Worm (Caenorhabditis elegans) whole organism, midembryonic: ENCODE measurements around the gene dnj-26.
A peak's percentile ranks its signal among the peaks of the same experiment; 100 is the strongest.

Experiments used
- T22C8.4 ChIP-seq: fragments of 200-800 bp; sonication (Bioruptor generic); IDR thresholded peaks from 2 replicates; pipeline ENCODE4 v1.3.6; 2022; ENCODE audit warnings: missing genetic modification characterization, missing compliant biosample characterization
- cog-1 ChIP-seq: sonication (generic microtip); optimal IDR thresholded peaks from 2 replicates; lab custom pipeline; 2016; ENCODE audit warnings: missing genetic modification characterization, missing compliant biosample characterization
- flt-1 ChIP-seq: fragments of 200-800 bp; sonication (Bioruptor generic); IDR thresholded peaks from 2 replicates; pipeline ENCODE4 v1.3.6; 2022; ENCODE audit warnings: missing genetic modification characterization, missing compliant biosample characterization
- klf-2 ChIP-seq: fragments of 200-800 bp; sonication (Bioruptor generic); conservative IDR thresholded peaks from 2 replicates; pipeline ENCODE4 v1.3.6; 2022; ENCODE audit warnings: missing genetic modification reagents, missing genetic modification characterization, missing compliant biosample characterization
- med-1 ChIP-seq: sonication (generic microtip); optimal IDR thresholded peaks from 2 replicates; lab custom pipeline; 2017; ENCODE audit warnings: missing genetic modification characterization, mild to moderate bottlenecking, missing compliant biosample characterization, antibody characterized with exemption, missing genetic modification reagents; ENCODE audit not compliant: insufficient read depth
- ref-1 ChIP-seq: fragments of 200-800 bp; sonication (Bioruptor generic); conservative IDR thresholded peaks from 2 replicates; pipeline ENCODE4 v1.3.6; 2022; ENCODE audit warnings: missing genetic modification reagents, missing genetic modification characterization, missing compliant biosample characterization
- tab-1 ChIP-seq: fragments of 200-800 bp; sonication (Bioruptor generic); IDR thresholded peaks from 2 replicates; pipeline ENCODE4 v1.3.6; 2022; ENCODE audit warnings: missing genetic modification characterization, missing compliant biosample characterization
- ztf-23 ChIP-seq: fragments of 200-800 bp; sonication (Bioruptor generic); IDR thresholded peaks from 2 replicates; pipeline ENCODE4 v1.3.6; 2022; ENCODE audit warnings: missing genetic modification reagents, missing genetic modification characterization, missing compliant biosample characterization
- ztf-29 ChIP-seq: fragments of 200-800 bp; sonication (Bioruptor generic); IDR thresholded peaks from 2 replicates; pipeline ENCODE4 v1.3.6; 2022; ENCODE audit warnings: missing genetic modification reagents, missing genetic modification characterization, missing compliant biosample characterization

Gene dnj-26

ce11 chrIV:12275892-12276291 lies 23.4 kb upstream of the dnj-26 start, which contains the start of gene vps-8:
Gene vps-8, minus strand, starts transcription at chrIV:12275992.
- no peak for TF ChIP-seq flt-1

DNA sequence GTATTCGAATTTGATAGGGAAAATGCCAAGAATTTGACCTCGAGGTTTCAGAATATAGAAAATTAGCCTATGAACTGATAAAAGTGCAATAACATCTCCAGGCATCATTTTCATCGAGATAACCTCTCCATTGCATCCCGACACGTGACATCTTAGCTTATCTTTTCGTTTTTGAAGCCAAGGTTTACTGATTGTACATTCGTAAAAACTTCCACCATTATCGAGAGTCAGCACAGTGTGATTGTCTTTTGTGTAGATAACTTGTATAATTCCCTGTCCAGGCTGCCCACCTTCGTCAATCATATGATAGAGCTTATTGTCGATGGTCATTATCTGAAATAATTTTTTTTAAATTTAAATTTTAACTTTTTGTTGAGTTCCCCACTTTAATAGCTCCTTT lies 21.9 kb upstream of the dnj-26 start:
- TF ChIP-seq med-1 (GFP tag; lab: Kevin White, UChicago) (no peak), cog-1 (tag; lab: Kevin White, UChicago) (no peak), ztf-29 (GFP tag; lab: Robert Waterston, UW) (no peak), klf-2 (GFP tag; lab: Robert Waterston, UW) (no peak), ztf-23 (GFP tag; lab: Robert Waterston, UW) (no peak), ref-1 (GFP tag; lab: Robert Waterston, UW) (no peak), tab-1 (no peak), T22C8.4 (GFP tag; lab: Robert Waterston, UW) (no peak), flt-1 (no peak)

DNA sequence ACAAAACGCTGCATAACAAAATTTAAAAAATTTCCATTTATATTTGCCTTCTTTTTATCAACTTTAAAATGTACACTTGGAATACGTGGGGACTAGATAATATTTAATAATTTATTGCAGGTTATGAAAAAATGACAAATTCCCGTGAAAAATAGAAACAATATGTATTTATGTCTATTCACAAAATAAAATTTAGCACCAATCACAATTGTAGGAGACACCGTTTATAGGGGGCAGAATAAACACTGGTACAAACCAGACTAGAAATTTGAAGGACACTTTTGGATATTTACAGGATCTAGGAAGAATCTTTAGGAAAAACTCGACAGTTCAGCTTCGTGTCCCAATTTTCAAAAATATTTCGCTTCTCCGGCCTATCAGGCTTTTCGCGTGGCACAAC lies 17.9 kb upstream of the dnj-26 start, which contains the start of gene C42C1.3:
TSS of gene C42C1.3 (minus strand) at position 101 of the 400 bp plus-strand sequence.
- TF ChIP-seq cog-1 (tag; lab: Kevin White, UChicago) = no peak
- no peak for TF ChIP-seq ref-1 (GFP tag; lab: Robert Waterston, UW)
- TF ChIP-seq klf-2 (GFP tag; lab: Robert Waterston, UW) = no peak
- TF ChIP-seq ztf-29 (GFP tag; lab: Robert Waterston, UW) = no peak

DNA sequence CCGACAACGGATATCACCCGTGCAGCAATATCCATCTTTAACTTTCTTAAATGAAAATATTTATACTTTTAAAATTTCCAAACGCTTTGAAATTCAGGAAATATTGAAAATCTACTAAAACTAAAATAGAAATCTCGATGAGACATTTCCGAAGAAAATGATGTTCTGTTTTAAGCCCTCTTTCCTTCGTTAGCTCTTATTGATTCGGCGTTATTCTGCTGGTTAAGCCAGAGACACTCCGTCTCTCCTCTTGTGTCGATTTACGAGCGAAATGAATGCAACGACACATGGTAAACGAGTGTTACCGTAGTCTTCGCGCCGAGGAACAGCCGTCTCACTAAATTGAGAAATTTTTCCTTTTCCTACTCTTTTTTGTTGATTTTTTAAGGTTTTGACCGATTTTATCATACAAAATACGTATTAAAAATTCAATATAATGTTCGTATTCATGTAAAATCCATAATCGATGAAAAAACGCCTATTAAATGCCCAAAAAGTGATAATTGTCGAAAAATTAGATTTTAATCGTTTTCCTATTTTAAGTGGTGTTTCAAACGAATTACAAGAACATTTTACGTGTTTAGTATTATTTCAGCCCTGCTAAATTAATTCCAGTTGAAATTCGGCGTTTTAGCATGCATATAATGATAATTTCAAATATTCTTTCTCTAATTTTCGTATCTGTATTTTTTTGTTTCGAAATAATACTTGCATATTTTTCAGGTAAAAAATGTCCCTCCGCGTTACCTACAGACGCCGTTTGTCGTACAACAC lies 16.0 kb upstream of the dnj-26 start, which contains the start of the genes ppm-1.H and rpl-34:
TSS of gene ppm-1.H (minus strand) at position 51 of the 774 bp plus-strand sequence.
TSS of gene rpl-34 (plus strand) at position 724 of the 774 bp plus-strand sequence.
- TF ChIP-seq ztf-29 (GFP tag; lab: Robert Waterston, UW) (peak; percentile 53; the same call in 1 of the 2 replicates), T22C8.4 (GFP tag; lab: Robert Waterston, UW) (0 out of 2 replicates have a peak, but pooled peaks have one; percentile 20), flt-1 (no peak; the same call in none of the 2 replicates), klf-2 (GFP tag; lab: Robert Waterston, UW) (no peak), med-1 (GFP tag; lab: Kevin White, UChicago) (no peak), cog-1 (tag; lab: Kevin White, UChicago) (peak; percentile 37), ztf-23 (GFP tag; lab: Robert Waterston, UW) (peak; percentile 61; the same call in 1 of the 2 replicates), ref-1 (GFP tag; lab: Robert Waterston, UW) (no peak), tab-1 (no peak)

- TF ChIP-seq T22C8.4 (GFP tag; lab: Robert Waterston, UW) (no peak), flt-1 (no peak), ztf-29 (GFP tag; lab: Robert Waterston, UW) (no peak)
Observed at ce11 chrIV:12265877-12266276, 13.4 kb upstream of the dnj-26 start.

ce11 chrIV:12261353-12261752 lies 8.9 kb upstream of the dnj-26 start, which contains the start of gene sre-14:
Gene sre-14, minus strand, starts transcription at chrIV:12261453.
- TF ChIP-seq ref-1 (GFP tag; lab: Robert Waterston, UW) = no peak
- no peak for TF ChIP-seq ztf-23 (GFP tag; lab: Robert Waterston, UW)
- TF ChIP-seq tab-1 = no peak
- TF ChIP-seq cog-1 (tag; lab: Kevin White, UChicago) = no peak
- no peak for TF ChIP-seq flt-1
- no peak for TF ChIP-seq klf-2 (GFP tag; lab: Robert Waterston, UW)
- TF ChIP-seq T22C8.4 (GFP tag; lab: Robert Waterston, UW) = no peak
- TF ChIP-seq med-1 (GFP tag; lab: Kevin White, UChicago) = no peak
- TF ChIP-seq ztf-29 (GFP tag; lab: Robert Waterston, UW) = no peak

ce11 chrIV:12259161-12259870 lies 6.8 kb upstream of the dnj-26 start, which contains the start of gene Y39C12A.9:
Gene Y39C12A.9, minus strand, starts transcription at chrIV:12259211.
- no peak for TF ChIP-seq ref-1 (GFP tag; lab: Robert Waterston, UW)
- no peak for TF ChIP-seq tab-1

DNA sequence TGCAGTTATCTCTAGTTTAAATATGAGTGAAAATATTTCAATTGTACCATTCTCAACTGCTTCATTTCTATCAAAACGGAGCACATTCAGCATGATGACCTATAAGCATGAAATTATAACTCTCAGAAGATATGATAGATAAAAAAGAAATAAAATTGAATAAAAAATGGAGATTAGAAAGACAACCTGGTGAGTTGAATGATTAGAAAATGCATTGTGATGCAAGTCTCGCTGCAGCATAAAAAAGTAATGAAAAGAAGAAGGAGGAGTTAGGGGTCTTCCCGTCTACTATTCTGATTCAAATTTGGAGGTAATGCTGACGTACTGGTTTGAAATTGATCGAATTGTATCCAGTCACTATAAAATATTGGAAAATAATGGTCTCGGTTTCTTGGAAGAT lies 7.8 kb downstream of the dnj-26 start, which contains the start of gene sre-15:
TSS of gene sre-15 (minus strand) at position 101 of the 400 bp plus-strand sequence.
- TF ChIP-seq cog-1 (tag; lab: Kevin White, UChicago) = no peak
- no peak for TF ChIP-seq T22C8.4 (GFP tag; lab: Robert Waterston, UW)
- TF ChIP-seq ztf-29 (GFP tag; lab: Robert Waterston, UW) = no peak
- no peak for TF ChIP-seq ref-1 (GFP tag; lab: Robert Waterston, UW)
- no peak for TF ChIP-seq ztf-23 (GFP tag; lab: Robert Waterston, UW)
- no peak for TF ChIP-seq klf-2 (GFP tag; lab: Robert Waterston, UW)
- no peak for TF ChIP-seq tab-1
- TF ChIP-seq med-1 (GFP tag; lab: Kevin White, UChicago) = no peak
- TF ChIP-seq flt-1 = no peak

- no peak for TF ChIP-seq ref-1 (GFP tag; lab: Robert Waterston, UW)
- no peak for TF ChIP-seq cog-1 (tag; lab: Kevin White, UChicago)
- TF ChIP-seq flt-1 = no peak
- TF ChIP-seq tab-1 = no peak
- TF ChIP-seq klf-2 (GFP tag; lab: Robert Waterston, UW) = no peak
- TF ChIP-seq ztf-29 (GFP tag; lab: Robert Waterston, UW) = no peak
- TF ChIP-seq ztf-23 (GFP tag; lab: Robert Waterston, UW) = no peak
- TF ChIP-seq T22C8.4 (GFP tag; lab: Robert Waterston, UW) = no peak
- no peak for TF ChIP-seq med-1 (GFP tag; lab: Kevin White, UChicago)
Observed at ce11 chrIV:12238851-12239250, 13.6 kb downstream of the dnj-26 start, which contains the start of gene sre-19. Gene sre-19, minus strand, starts transcription at chrIV:12238951.
